Worm (Caenorhabditis elegans) whole organism, L3 larva: Measurements from ENCODE around the gene cah-1.

Source experiments
- aly-2 ChIP-seq: fragments of 150-350 bp; optimal IDR thresholded peaks from 2 replicates; lab custom pipeline; 2014; ENCODE audit warnings: missing biosample characterization, missing genetic modification characterization
- elt-2 ChIP-seq: sonication (generic microtip); optimal IDR thresholded peaks from 2 replicates; lab custom pipeline; 2016; ENCODE audit warnings: missing genetic modification reagents, mild to moderate bottlenecking, missing genetic modification characterization, missing compliant biosample characterization
- nhr-28 ChIP-seq: fragments of 150-350 bp; optimal IDR thresholded peaks from 2 replicates; lab custom pipeline; 2014; ENCODE audit warnings: missing biosample characterization, missing genetic modification characterization
- nhr-43 ChIP-seq: sonication (generic microtip); optimal IDR thresholded peaks from 2 replicates; lab custom pipeline; 2016; ENCODE audit warnings: mild to moderate bottlenecking, missing genetic modification characterization, missing compliant biosample characterization; ENCODE audit not compliant: poor library complexity, severe bottlenecking
- sea-2 ChIP-seq: fragments of 150-350 bp; sonication (generic microtip); optimal IDR thresholded peaks from 4 replicates; lab custom pipeline; 2014; ENCODE audit warnings: missing biosample characterization, missing genetic modification reagents, missing genetic modification characterization

- TF ChIP-seq elt-2 (no peak), sea-2 (GFP tag; lab: Kevin White, UChicago) (no peak), nhr-28 (no peak), aly-2 (tag; lab: Kevin White, UChicago) (no peak), nhr-43 (no peak)
Observed at ce11 chrIII:5130654-5131053, 45.2 kb upstream of the cah-1 start.
